Worm (Caenorhabditis elegans): ENCODE results near the gene Y75B8A.24.

- no peak for TF ChIP-seq snpc-4 (tag; optimal IDR thresholded peaks at IDR 0.05)
- TF ChIP-seq fos-1 (tag; optimal IDR thresholded peaks at IDR 0.05): no peak
- no peak for TF ChIP-seq elt-1 (tag; optimal IDR thresholded peaks at IDR 0.05)
- TF ChIP-seq unc-55 (GFP tag; optimal IDR thresholded peaks at IDR 0.05): no peak
- no peak for TF ChIP-seq egl-27 (tag; optimal IDR thresholded peaks at IDR 0.05)
- no peak for TF ChIP-seq unc-62 (GFP tag; optimal IDR thresholded peaks at IDR 0.05)
- TF ChIP-seq aly-2 (tag; optimal IDR thresholded peaks at IDR 0.05): no peak
- no peak for TF ChIP-seq lin-13 (GFP tag; optimal IDR thresholded peaks at IDR 0.05)
- TF ChIP-seq nhr-12 (tag; optimal IDR thresholded peaks at IDR 0.05): no peak
Measured at ce11 chrIII:12292465-12292864, 18.9 kb upstream of the Y75B8A.24 start.

All from whole organism, L2 larva.